Worm (Caenorhabditis elegans): Measurements from ENCODE around the gene lmtr-5.

ce11 chrIII:3170538-3170937 is 12.9 kb upstream of the lmtr-5 start:
- TF ChIP-seq dao-5 (tag; optimal IDR thresholded peaks at IDR 0.05), result no peak
- TF ChIP-seq W03F9.2 (tag; optimal IDR thresholded peaks at IDR 0.05), result no peak
- TF ChIP-seq him-1 (tag; optimal IDR thresholded peaks at IDR 0.05), result no peak

Data from whole organism, L4/young adult.